Worm (Caenorhabditis elegans) whole organism, L3 larva: ENCODE data around the gene clec-186.

ENCODE experiments used
- ZK546.5 ChIP-seq: sonication (generic microtip); optimal IDR thresholded peaks from 2 replicates; lab custom pipeline; 2017; ENCODE audit warnings: missing biosample characterization, missing genetic modification characterization
- aly-2 ChIP-seq: fragments of 150-350 bp; optimal IDR thresholded peaks from 2 replicates; lab custom pipeline; 2014; ENCODE audit warnings: missing biosample characterization, missing genetic modification characterization
- ceh-16 ChIP-seq: sonication (generic microtip); optimal IDR thresholded peaks from 2 replicates; lab custom pipeline; 2017; ENCODE audit warnings: missing biosample characterization, missing genetic modification characterization
- ceh-28 ChIP-seq: fragments of 150-350 bp; optimal IDR thresholded peaks from 2 replicates; lab custom pipeline; 2014; ENCODE audit warnings: missing biosample characterization, missing genetic modification reagents, missing genetic modification characterization
- daf-12 ChIP-seq: fragments of 150-350 bp; optimal IDR thresholded peaks from 2 replicates; lab custom pipeline; 2014; ENCODE audit warnings: missing biosample characterization, missing genetic modification reagents, missing genetic modification characterization
- egl-27 ChIP-seq: sonication (generic microtip); optimal IDR thresholded peaks from 4 replicates; lab custom pipeline; 2017; ENCODE audit warnings: missing biosample characterization, missing genetic modification reagents, missing genetic modification characterization
- elt-2 ChIP-seq: sonication (generic microtip); optimal IDR thresholded peaks from 2 replicates; lab custom pipeline; 2016; ENCODE audit warnings: missing genetic modification reagents, mild to moderate bottlenecking, missing genetic modification characterization, missing compliant biosample characterization
- eor-1 ChIP-seq, 2 experiments: fragments of 150-350 bp; optimal IDR thresholded peaks; 2 replicates each; lab custom pipeline; 2014 to 2018; ENCODE audit warnings: missing biosample characterization in 2 of 2, missing genetic modification characterization in 2 of 2
- fkh-10 ChIP-seq: sonication (generic microtip); optimal IDR thresholded peaks from 2 replicates; lab custom pipeline; 2017; ENCODE audit warnings: missing biosample characterization, missing genetic modification reagents, missing genetic modification characterization
- fkh-2 ChIP-seq: fragments of 150-350 bp; optimal IDR thresholded peaks from 2 replicates; lab custom pipeline; 2014; ENCODE audit warnings: missing biosample characterization, missing genetic modification reagents, missing genetic modification characterization
- fos-1 ChIP-seq: fragments of 150-350 bp; optimal IDR thresholded peaks from 2 replicates; lab custom pipeline; 2014; ENCODE audit warnings: missing biosample characterization, missing genetic modification characterization
- hmg-11 ChIP-seq: sonication (generic microtip); optimal IDR thresholded peaks from 2 replicates; lab custom pipeline; 2016; ENCODE audit warnings: missing genetic modification characterization, missing compliant biosample characterization
- jun-1 ChIP-seq: fragments of 150-350 bp; optimal IDR thresholded peaks from 2 replicates; lab custom pipeline; 2014; ENCODE audit warnings: missing biosample characterization, missing genetic modification reagents, missing genetic modification characterization
- lin-15B ChIP-seq: fragments of 150-350 bp; optimal IDR thresholded peaks from 2 replicates; lab custom pipeline; 2014; ENCODE audit warnings: missing biosample characterization, missing genetic modification characterization
- lsy-12 ChIP-seq: sonication (generic microtip); optimal IDR thresholded peaks from 2 replicates; lab custom pipeline; 2016; ENCODE audit warnings: mild to moderate bottlenecking, missing genetic modification characterization, missing compliant biosample characterization
- mdl-1 ChIP-seq: fragments of 150-350 bp; optimal IDR thresholded peaks from 2 replicates; lab custom pipeline; 2014; ENCODE audit warnings: missing biosample characterization, missing genetic modification characterization
- nfya-1 ChIP-seq: sonication (generic microtip); optimal IDR thresholded peaks from 2 replicates; lab custom pipeline; 2017; ENCODE audit warnings: missing genetic modification characterization, mild to moderate bottlenecking, missing compliant biosample characterization, antibody characterized with exemption, moderate library complexity; ENCODE audit not compliant: insufficient read depth
- nhr-11 ChIP-seq: fragments of 150-350 bp; optimal IDR thresholded peaks from 2 replicates; lab custom pipeline; 2014; ENCODE audit warnings: missing biosample characterization, missing genetic modification characterization
- nhr-12 ChIP-seq: fragments of 150-350 bp; optimal IDR thresholded peaks from 2 replicates; lab custom pipeline; 2014; ENCODE audit warnings: missing biosample characterization, missing genetic modification characterization
- nhr-23 ChIP-seq: fragments of 150-350 bp; optimal IDR thresholded peaks from 2 replicates; lab custom pipeline; 2014; ENCODE audit warnings: missing biosample characterization, missing genetic modification reagents, missing genetic modification characterization
- nhr-25 ChIP-seq: sonication (generic microtip); optimal IDR thresholded peaks from 2 replicates; lab custom pipeline; 2017; ENCODE audit warnings: missing biosample characterization, missing genetic modification characterization
- nhr-43 ChIP-seq: sonication (generic microtip); optimal IDR thresholded peaks from 2 replicates; lab custom pipeline; 2016; ENCODE audit warnings: mild to moderate bottlenecking, missing genetic modification characterization, missing compliant biosample characterization; ENCODE audit not compliant: poor library complexity, severe bottlenecking
- nhr-67 ChIP-seq: fragments of 150-350 bp; optimal IDR thresholded peaks from 2 replicates; lab custom pipeline; 2014; ENCODE audit warnings: missing biosample characterization, missing genetic modification characterization
- nhr-77 ChIP-seq: fragments of 150-350 bp; optimal IDR thresholded peaks from 2 replicates; lab custom pipeline; 2014; ENCODE audit warnings: missing biosample characterization, missing genetic modification characterization
- pqm-1 ChIP-seq: fragments of 150-350 bp; optimal IDR thresholded peaks from 2 replicates; lab custom pipeline; 2017; ENCODE audit warnings: missing biosample characterization, missing genetic modification characterization, inconsistent platforms
- sea-2 ChIP-seq: fragments of 150-350 bp; sonication (generic microtip); optimal IDR thresholded peaks from 4 replicates; lab custom pipeline; 2014; ENCODE audit warnings: missing biosample characterization, missing genetic modification reagents, missing genetic modification characterization
- skn-1 ChIP-seq: fragments of 150-350 bp; optimal IDR thresholded peaks from 2 replicates; lab custom pipeline; 2014; ENCODE audit warnings: missing biosample characterization, missing genetic modification characterization
- tbx-2 ChIP-seq: sonication (generic microtip); optimal IDR thresholded peaks from 2 replicates; lab custom pipeline; 2016; ENCODE audit warnings: mild to moderate bottlenecking, missing genetic modification characterization, missing compliant biosample characterization
- unc-62 ChIP-seq: fragments of 150-350 bp; sonication (generic microtip); optimal IDR thresholded peaks from 4 replicates; lab custom pipeline; 2014; ENCODE audit warnings: missing biosample characterization, missing genetic modification reagents, missing genetic modification characterization
- zag-1 ChIP-seq: fragments of 150-350 bp; optimal IDR thresholded peaks from 2 replicates; lab custom pipeline; 2014; ENCODE audit warnings: missing biosample characterization, missing genetic modification characterization
- ztf-4 ChIP-seq: fragments of 150-350 bp; optimal IDR thresholded peaks from 2 replicates; lab custom pipeline; 2014; ENCODE audit warnings: missing biosample characterization, missing genetic modification characterization

The clec-186 gene

ce11 chrIV:12883190-12883589 is 17.3 kb downstream of the clec-186 start, which contains the start of gene ZK896.4:
Gene ZK896.4 (minus strand): TSS chrIV:12883290.
- TF ChIP-seq lin-15B (tag; lab: Kevin White, UChicago) (no peak), elt-2 (tag; lab: Kevin White, UChicago) (peak; percentile 26)

DNA sequence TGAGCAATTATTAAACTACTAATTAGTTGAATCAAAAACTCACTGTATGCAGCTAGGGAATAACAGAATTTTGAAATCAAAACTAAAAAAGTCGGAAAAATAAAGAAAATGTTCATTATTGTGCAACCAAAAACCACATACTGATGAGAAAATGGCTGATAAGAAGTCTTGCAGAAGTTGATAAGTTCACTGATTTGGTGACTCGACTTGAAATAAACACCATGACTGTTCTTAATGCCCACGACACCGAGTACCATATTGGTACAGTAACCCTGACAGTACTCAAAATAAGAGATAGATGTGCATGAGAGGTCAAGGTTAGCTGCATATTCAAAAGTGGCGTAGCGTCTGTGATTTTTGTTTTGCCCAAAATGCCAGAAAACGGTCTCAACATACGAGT is 20.1 kb downstream of the clec-186 start:
- TF ChIP-seq lsy-12 (no peak), elt-2 (tag; lab: Kevin White, UChicago) (peak; percentile 13)

ce11 chrIV:12890445-12890844 is 24.5 kb downstream of the clec-186 start, which contains the start of gene K08D8.6:
Gene K08D8.6 (minus strand): TSS chrIV:12890508.
- no peak for TF ChIP-seq daf-12 (tag; lab: Kevin White, UChicago)
- TF ChIP-seq lin-15B (tag; lab: Kevin White, UChicago) = no peak
- peak; percentile 94 for TF ChIP-seq elt-2 (tag; lab: Kevin White, UChicago)
- TF ChIP-seq nfya-1 (tag; lab: Kevin White, UChicago) = no peak
- no peak for TF ChIP-seq unc-62
- no peak for TF ChIP-seq sea-2 (GFP tag; lab: Kevin White, UChicago)
- no peak for TF ChIP-seq nhr-43
- peak; percentile 93 for TF ChIP-seq pqm-1
- no peak for TF ChIP-seq skn-1 (tag; lab: Kevin White, UChicago)
- no peak for TF ChIP-seq fkh-10 (GFP tag; lab: Kevin White, UChicago)
- TF ChIP-seq ZK546.5 = no peak
- TF ChIP-seq lsy-12 = no peak
- no peak for TF ChIP-seq nhr-12 (tag; lab: Kevin White, UChicago)
- TF ChIP-seq fkh-2 (tag; lab: Kevin White, UChicago) = no peak
- TF ChIP-seq nhr-11 (tag; lab: Kevin White, UChicago) = no peak
- TF ChIP-seq aly-2 (tag; lab: Kevin White, UChicago) = no peak

ce11 chrIV:12891080-12891479 is 25.2 kb downstream of the clec-186 start:
- TF ChIP-seq nhr-77 (tag; lab: Kevin White, UChicago) = no peak
- no peak for TF ChIP-seq lsy-12
- peak; percentile 14 for TF ChIP-seq pqm-1
- no peak for TF ChIP-seq ceh-28 (tag; lab: Kevin White, UChicago)
- no peak for TF ChIP-seq fos-1 (tag; lab: Kevin White, UChicago)
- no peak for TF ChIP-seq eor-1 (tag; optimal IDR thresholded peaks at IDR 0.05; lab: Kevin White, UChicago)
- TF ChIP-seq egl-27 (tag; lab: Kevin White, UChicago) = no peak
- no peak for TF ChIP-seq hmg-11 (tag; lab: Kevin White, UChicago)
- TF ChIP-seq elt-2 (tag; lab: Kevin White, UChicago) = peak; percentile 65
- TF ChIP-seq nhr-43 = no peak
- TF ChIP-seq jun-1 = no peak
- no peak for TF ChIP-seq nhr-23

- TF ChIP-seq nhr-67 (no peak), ceh-16 (tag; lab: Kevin White, UChicago) (no peak), elt-2 (tag; lab: Kevin White, UChicago) (peak; percentile 30), ztf-4 (tag; lab: Kevin White, UChicago) (no peak)
- TF ChIP-seq, all 47 proteins: peak for 1
These were observed 26.3 kb downstream of the clec-186 start, which contains the start of gene K08D8.1 for ce11 chrIV:12892194-12892593. Gene K08D8.1 (plus strand): TSS chrIV:12892494.

- TF ChIP-seq mdl-1 (tag; lab: Kevin White, UChicago) (no peak), daf-12 (tag; lab: Kevin White, UChicago) (no peak), nhr-25 (tag; lab: Kevin White, UChicago) (no peak), nhr-12 (tag; lab: Kevin White, UChicago) (no peak), nhr-23 (no peak), eor-1 (tag; optimal IDR thresholded peaks at IDR 0.05; lab: Kevin White, UChicago) (no peak), fkh-10 (GFP tag; lab: Kevin White, UChicago) (no peak), zag-1 (tag; lab: Kevin White, UChicago) (no peak), nhr-77 (tag; lab: Kevin White, UChicago) (no peak), ceh-16 (tag; lab: Kevin White, UChicago) (no peak), sea-2 (GFP tag; lab: Kevin White, UChicago) (no peak), nhr-11 (tag; lab: Kevin White, UChicago) (no peak), hmg-11 (tag; lab: Kevin White, UChicago) (no peak), tbx-2 (no peak)
These were observed 27.3 kb downstream of the clec-186 start, which contains the start of gene K08D8.12 for ce11 chrIV:12893166-12893565. Gene K08D8.12 (plus strand): TSS chrIV:12893466.
